Worm (Caenorhabditis elegans) whole organism, L4 larva: ENCODE data around the gene gcst-1.

Experiments
- T20F7.1 ChIP-seq: fragments of 200-800 bp; sonication (Bioruptor generic); optimal IDR thresholded peaks from 2 replicates; lab custom pipeline; 2018; ENCODE audit warnings: mild to moderate bottlenecking, missing genetic modification characterization, missing compliant biosample characterization
- T26A8.4 ChIP-seq: fragments of 200-800 bp; sonication (Bioruptor generic); IDR thresholded peaks from 2 replicates; pipeline ENCODE4 v1.3.6; 2022; ENCODE audit warnings: missing genetic modification characterization, missing compliant biosample characterization
- Y105C5A.15 ChIP-seq: fragments of 200-800 bp; sonication (Bioruptor generic); IDR thresholded peaks from 2 replicates; pipeline ENCODE4 v1.3.6; 2022; ENCODE audit warnings: missing genetic modification characterization, missing compliant biosample characterization
- Y48G9A.11 ChIP-seq: fragments of 200-800 bp; sonication (Bioruptor generic); IDR thresholded peaks from 2 replicates; pipeline ENCODE4 v1.3.6; 2022; ENCODE audit warnings: missing genetic modification reagents, missing genetic modification characterization, missing compliant biosample characterization
- Y75B8A.6 ChIP-seq: fragments of 200-800 bp; sonication (Bioruptor generic); IDR thresholded peaks from 2 replicates; pipeline ENCODE4 v1.3.6; 2022; ENCODE audit warnings: missing genetic modification reagents, missing genetic modification characterization, missing compliant biosample characterization
- ZK546.5 ChIP-seq, 2 experiments: sonication (generic microtip); optimal IDR thresholded peaks; 2 replicates each; lab custom pipeline; 2017; ENCODE audit warnings: missing biosample characterization in 2 of 2, missing genetic modification characterization in 2 of 2
- ama-1 ChIP-seq: fragments of 150-350 bp; optimal IDR thresholded peaks from 2 replicates; lab custom pipeline; 2014; ENCODE audit warnings: inconsistent platforms, mixed read lengths
- ceh-44 ChIP-seq: fragments of 200-800 bp; sonication (Bioruptor generic); IDR thresholded peaks from 2 replicates; pipeline ENCODE4 v1.3.6; 2022; ENCODE audit warnings: missing genetic modification reagents, missing genetic modification characterization, missing compliant biosample characterization
- ceh-62 ChIP-seq: sonication (generic microtip); optimal IDR thresholded peaks from 2 replicates; lab custom pipeline; 2017; ENCODE audit warnings: missing biosample characterization, missing genetic modification characterization
- ceh-82 ChIP-seq: sonication (generic microtip); optimal IDR thresholded peaks from 2 replicates; lab custom pipeline; 2017; ENCODE audit warnings: missing biosample characterization, missing genetic modification characterization
- ces-1 ChIP-seq: fragments of 150-350 bp; sonication (generic microtip); optimal IDR thresholded peaks from 4 replicates; lab custom pipeline; 2014; ENCODE audit warnings: missing biosample characterization, missing genetic modification reagents, missing genetic modification characterization
- daf-16 ChIP-seq, 3 experiments: sonication (generic microtip); optimal IDR thresholded peaks; 2 replicates each; lab custom pipeline; 2016 to 2017; ENCODE audit warnings: missing genetic modification characterization in 3 of 3, missing genetic modification reagents in 3 of 3, mild to moderate bottlenecking in 2 of 3, missing compliant biosample characterization in 2 of 3, missing biosample characterization in 1 of 3, moderate library complexity in 1 of 3
- dmd-6 ChIP-seq: fragments of 200-800 bp; sonication (Bioruptor generic); IDR thresholded peaks from 2 replicates; pipeline ENCODE4 v1.3.6; 2022; ENCODE audit warnings: missing genetic modification reagents, missing genetic modification characterization, missing compliant biosample characterization
- dpl-1 ChIP-seq: fragments of 150-350 bp; optimal IDR thresholded peaks from 2 replicates; lab custom pipeline; 2014; ENCODE audit warnings: missing biosample characterization, missing genetic modification reagents, missing genetic modification characterization
- duxl-1 ChIP-seq: sonication (generic microtip); optimal IDR thresholded peaks from 2 replicates; lab custom pipeline; 2016; ENCODE audit warnings: mild to moderate bottlenecking, missing genetic modification characterization, moderate library complexity, missing compliant biosample characterization; ENCODE audit not compliant: poor library complexity
- fkh-10 ChIP-seq: fragments of 150-350 bp; optimal IDR thresholded peaks from 2 replicates; lab custom pipeline; 2014; ENCODE audit warnings: missing biosample characterization, missing genetic modification reagents, missing genetic modification characterization
- gei-8 ChIP-seq: fragments of 200-800 bp; sonication (Bioruptor generic); optimal IDR thresholded peaks from 2 replicates; lab custom pipeline; 2018; ENCODE audit warnings: mild to moderate bottlenecking, missing genetic modification characterization, missing compliant biosample characterization
- hlh-30 ChIP-seq: sonication (generic microtip); optimal IDR thresholded peaks from 2 replicates; lab custom pipeline; 2017; ENCODE audit warnings: antibody characterized with exemption, mild to moderate bottlenecking, missing genetic modification characterization, missing compliant biosample characterization; ENCODE audit not compliant: insufficient read depth
- hmg-1.1 ChIP-seq: fragments of 200-800 bp; sonication (Bioruptor generic); IDR thresholded peaks from 2 replicates; pipeline ENCODE4 v1.3.6; 2022; ENCODE audit warnings: missing genetic modification reagents, missing genetic modification characterization, missing compliant biosample characterization
- jun-1 ChIP-seq: fragments of 150-350 bp; optimal IDR thresholded peaks from 2 replicates; lab custom pipeline; 2014; ENCODE audit warnings: missing biosample characterization, missing genetic modification reagents, missing genetic modification characterization
- lin-1 ChIP-seq: fragments of 200-800 bp; sonication (Bioruptor generic); IDR thresholded peaks from 2 replicates; pipeline ENCODE4 v1.3.6; 2022; ENCODE audit warnings: missing genetic modification reagents, missing genetic modification characterization, missing compliant biosample characterization
- lin-29 ChIP-seq: fragments of 200-800 bp; sonication (Bioruptor generic); IDR thresholded peaks from 2 replicates; pipeline ENCODE4 v1.3.6; 2022; ENCODE audit warnings: missing genetic modification reagents, missing genetic modification characterization, missing compliant biosample characterization
- lsy-2 ChIP-seq, 2 experiments: fragments of 150-350 bp in 1 of 2; sonication (generic microtip) in 1 of 2; optimal IDR thresholded peaks; 2 replicates each; lab custom pipeline; 2014 to 2017; ENCODE audit warnings: missing biosample characterization in 2 of 2, missing genetic modification characterization in 2 of 2
- mdt-29 ChIP-seq: fragments of 200-800 bp; sonication (Bioruptor generic); IDR thresholded peaks from 2 replicates; pipeline ENCODE4 v1.3.6; 2022; ENCODE audit warnings: missing genetic modification reagents, missing genetic modification characterization, missing compliant biosample characterization
- nhr-10 ChIP-seq: fragments of 150-350 bp; optimal IDR thresholded peaks from 2 replicates; lab custom pipeline; 2014; ENCODE audit warnings: missing biosample characterization, missing genetic modification characterization
- nhr-102 ChIP-seq: sonication (generic microtip); optimal IDR thresholded peaks from 2 replicates; lab custom pipeline; 2016; ENCODE audit warnings: mild to moderate bottlenecking, missing genetic modification characterization, moderate library complexity, missing compliant biosample characterization
- nhr-11 ChIP-seq: fragments of 150-350 bp; optimal IDR thresholded peaks from 2 replicates; lab custom pipeline; 2014; ENCODE audit warnings: missing biosample characterization, missing genetic modification characterization
- nhr-111 ChIP-seq: fragments of 200-800 bp; sonication (Bioruptor generic); optimal IDR thresholded peaks from 2 replicates; lab custom pipeline; 2018; ENCODE audit warnings: mild to moderate bottlenecking, missing genetic modification characterization, missing compliant biosample characterization
- nhr-237 ChIP-seq: sonication (generic microtip); optimal IDR thresholded peaks from 2 replicates; lab custom pipeline; 2017; ENCODE audit warnings: missing biosample characterization, missing genetic modification characterization
- nhr-42 ChIP-seq: fragments of 200-800 bp; sonication (Bioruptor generic); IDR thresholded peaks from 2 replicates; pipeline ENCODE4 v1.3.6; 2022; ENCODE audit warnings: missing genetic modification characterization, missing compliant biosample characterization
- nhr-76 ChIP-seq: fragments of 150-350 bp; optimal IDR thresholded peaks from 2 replicates; lab custom pipeline; 2014; ENCODE audit warnings: missing biosample characterization, missing genetic modification characterization
- pqm-1 ChIP-seq: sonication (generic microtip); optimal IDR thresholded peaks from 2 replicates; lab custom pipeline; 2017; ENCODE audit warnings: missing biosample characterization, missing genetic modification characterization
- tag-97 ChIP-seq: fragments of 200-800 bp; sonication (Bioruptor generic); IDR thresholded peaks from 2 replicates; pipeline ENCODE4 v1.3.6; 2022; ENCODE audit warnings: missing genetic modification characterization, missing compliant biosample characterization
- unc-130 ChIP-seq: sonication (generic microtip); optimal IDR thresholded peaks from 2 replicates; lab custom pipeline; 2016; ENCODE audit warnings: missing genetic modification reagents, missing genetic modification characterization, missing compliant biosample characterization
- unc-62 ChIP-seq, 3 experiments: fragments of 150-350 bp in 1 of 3; sonication (generic microtip); optimal IDR thresholded peaks in 2 of 3; peaks in 1 of 3; 1 replicate in 1 of 3; 2 replicates in 2 of 3; lab custom pipeline; 2014 to 2017; ENCODE audit warnings: missing biosample characterization in 3 of 3, missing genetic modification characterization in 3 of 3, missing genetic modification reagents in 3 of 3, missing genotype in 1 of 3
- zfp-3 ChIP-seq: fragments of 200-800 bp; sonication (Bioruptor generic); conservative IDR thresholded peaks from 2 replicates; pipeline ENCODE4 v1.3.6; 2022; ENCODE audit warnings: missing genetic modification reagents, missing genetic modification characterization, missing compliant biosample characterization

Gene gcst-1

ce11 chrV:5724395-5724794, 11.7 kb downstream of the gcst-1 start:
- peak in 1 of 2 experiments; percentile 90 for TF ChIP-seq unc-62 (GFP tag; optimal IDR thresholded peaks at IDR 0.05 in 1 of 2; lab: Kevin White, UChicago)
- no peak for TF ChIP-seq unc-62 (tag; optimal IDR thresholded peaks at IDR 0.05; lab: Kevin White, UChicago)
- TF ChIP-seq lin-1 (GFP tag; lab: Robert Waterston, UW): no peak
- TF ChIP-seq, all 104 proteins: peak for 1

ce11 chrV:5726463-5726862, 13.7 kb downstream of the gcst-1 start, which contains the start of gene K09H11.4:
TSS of gene K09H11.4 (minus strand) at chrV:5726563.
- TF ChIP-seq nhr-237 (tag; lab: Kevin White, UChicago): no peak
- no peak for TF ChIP-seq duxl-1 (tag; lab: Kevin White, UChicago)
- TF ChIP-seq pqm-1 (tag; lab: Kevin White, UChicago): no peak
- no peak for TF ChIP-seq nhr-76 (tag; lab: Kevin White, UChicago)
- no peak for TF ChIP-seq zfp-3 (GFP tag; lab: Robert Waterston, UW)

- TF ChIP-seq T26A8.4 (GFP tag; lab: Robert Waterston, UW) (no peak), nhr-42 (GFP tag; lab: Robert Waterston, UW) (no peak), fkh-10 (no peak)
- TF ChIP-seq, all 104 proteins: peak for 0
These were observed 18.1 kb downstream of the gcst-1 start, which contains the start of gene K09H11.15 for ce11 chrV:5730783-5731182. TSS of gene K09H11.15 (minus strand) at chrV:5730883.

- TF ChIP-seq ceh-44 (no peak), T20F7.1 (GFP tag; lab: Kevin White, UChicago) (no peak), jun-1 (tag; lab: Kevin White, UChicago) (no peak), nhr-111 (GFP tag; lab: Kevin White, UChicago) (no peak), mdt-29 (no peak), hlh-30 (tag; lab: Kevin White, UChicago) (no peak), tag-97 (GFP tag; lab: Robert Waterston, UW) (no peak), Y105C5A.15 (no peak), nhr-102 (tag; lab: Kevin White, UChicago) (no peak), dmd-6 (GFP tag; lab: Robert Waterston, UW) (no peak), ceh-82 (tag; lab: Kevin White, UChicago) (no peak), ama-1 (lab: Kevin White, UChicago) (no peak), Y75B8A.6 (GFP tag; lab: Robert Waterston, UW) (no peak), unc-130 (no peak), lsy-2 (tag; optimal IDR thresholded peaks at IDR 0.05; lab: Kevin White, UChicago) (no peak)
- TF ChIP-seq, all 104 proteins: peak for 0
These were observed 23.3 kb downstream of the gcst-1 start, which contains the start of gene K09H11.6 for ce11 chrV:5736068-5736467. TSS of gene K09H11.6 (minus strand) at chrV:5736168.

ce11 chrV:5739438-5739837, 26.7 kb downstream of the gcst-1 start:
- TF ChIP-seq dpl-1 (GFP tag; lab: Kevin White, UChicago) (no peak), unc-62 (GFP tag; optimal IDR thresholded peaks at IDR 0.05 in 1 of 2; lab: Kevin White, UChicago) (peak in 1 of 2 experiments; percentile 67), unc-62 (tag; optimal IDR thresholded peaks at IDR 0.05; lab: Kevin White, UChicago) (no peak)

- TF ChIP-seq gei-8 (GFP tag; lab: Kevin White, UChicago): no peak
- TF ChIP-seq ces-1 (GFP tag; lab: Kevin White, UChicago): no peak
- no peak for TF ChIP-seq lin-29 (GFP tag; lab: Robert Waterston, UW)
- TF ChIP-seq ceh-62: no peak
- TF ChIP-seq ceh-82 (tag; lab: Kevin White, UChicago): no peak
- TF ChIP-seq nhr-11 (tag; lab: Kevin White, UChicago): no peak
- TF ChIP-seq daf-16 (GFP tag; optimal IDR thresholded peaks at IDR 0.05; lab: Kevin White, UChicago): no peak
- no peak for TF ChIP-seq daf-16 (tag; optimal IDR thresholded peaks at IDR 0.05; lab: Kevin White, UChicago)
- TF ChIP-seq nhr-237 (tag; lab: Kevin White, UChicago): no peak
- no peak for TF ChIP-seq lsy-2 (tag; optimal IDR thresholded peaks at IDR 0.05; lab: Kevin White, UChicago)
- TF ChIP-seq fkh-10: no peak
- TF ChIP-seq nhr-10 (tag; lab: Kevin White, UChicago): no peak
- TF ChIP-seq hmg-1.1: no peak
- no peak for TF ChIP-seq lin-1 (GFP tag; lab: Robert Waterston, UW)
- TF ChIP-seq Y48G9A.11 (GFP tag; lab: Robert Waterston, UW): no peak
- TF ChIP-seq ZK546.5 (tag; optimal IDR thresholded peaks at IDR 0.05; lab: Kevin White, UChicago): no peak
These were observed 28.5 kb downstream of the gcst-1 start for ce11 chrV:5741237-5741636.
